Fruit fly (Drosophila melanogaster): ENCODE results near the gene SdicA.

Gene SdicA

DNA sequence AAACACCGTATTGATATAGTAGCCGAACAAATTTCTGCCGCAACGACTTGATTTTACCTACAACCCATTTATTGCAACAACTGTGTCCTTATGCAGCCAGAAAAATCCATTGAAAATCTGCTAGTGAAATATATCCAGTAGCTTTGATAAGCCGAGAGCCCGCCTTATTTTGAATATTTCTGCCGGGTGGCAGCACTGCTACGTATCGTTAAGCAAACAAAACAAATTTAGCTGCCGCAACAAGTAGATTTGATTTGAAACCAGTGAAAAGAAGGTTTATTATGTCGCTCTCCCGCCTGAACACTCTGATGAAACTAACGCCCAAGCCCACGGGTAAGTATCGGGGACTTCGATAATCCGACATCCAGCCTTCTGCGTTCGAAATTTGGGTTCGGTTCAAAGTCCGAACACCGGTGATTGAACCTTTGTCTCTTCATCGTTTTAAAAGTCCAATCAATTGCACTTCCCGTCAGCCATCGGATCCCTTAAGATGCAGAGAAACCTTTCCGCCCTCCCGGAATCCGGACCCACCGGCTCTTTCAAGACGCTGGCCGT is 35.2 kb downstream of the SdicA start, which contains the start of gene CG9577 (continued):
- peak; percentile 27 for TF ChIP-seq CG13287 (GFP tag; IDR thresholded peaks at IDR 0.05; ENCODE audit: partially characterized antibody)
- no peak for TF ChIP-seq Doc2 (GFP tag; IDR thresholded peaks at IDR 0.05)
- TF ChIP-seq jing (GFP tag; optimal IDR thresholded peaks at IDR 0.05): no peak
- no peak for TF ChIP-seq fru (optimal IDR thresholded peaks at IDR 0.05)
- TF ChIP-seq HmgZ (tag; optimal IDR thresholded peaks at IDR 0.05): no peak

- peak; percentile 36 for TF ChIP-seq gfzf (GFP tag; optimal IDR thresholded peaks at IDR 0.05)
- no peak for TF ChIP-seq CG4424 (GFP tag; optimal IDR thresholded peaks at IDR 0.05)
- TF ChIP-seq pho (GFP tag; optimal IDR thresholded peaks at IDR 0.05): peak; percentile 13
- TF ChIP-seq phol (tag; optimal IDR thresholded peaks at IDR 0.05): peak; percentile 42
- no peak for TF ChIP-seq CG17568 (GFP tag; optimal IDR thresholded peaks at IDR 0.05)
- TF ChIP-seq sc (optimal IDR thresholded peaks at IDR 0.05): no peak
- no peak for TF ChIP-seq sc (GFP tag; optimal IDR thresholded peaks at IDR 0.05)
- TF ChIP-seq HLH3B (GFP tag; IDR thresholded peaks at IDR 0.05): no peak
- no peak for TF ChIP-seq trh (GFP tag; optimal IDR thresholded peaks at IDR 0.05)
- TF ChIP-seq dpn (GFP tag; optimal IDR thresholded peaks at IDR 0.05): no peak
- peak; percentile 14 for TF ChIP-seq CG17829 (tag; optimal IDR thresholded peaks at IDR 0.05)
- no peak for TF ChIP-seq CG8944 (GFP tag; optimal IDR thresholded peaks at IDR 0.05)
- TF ChIP-seq CG16813 (GFP tag; IDR thresholded peaks at IDR 0.05; ENCODE audit: partially characterized antibody): peak; percentile 83
- TF ChIP-seq CG17186 (GFP tag; optimal IDR thresholded peaks at IDR 0.05): peak; percentile 48
- peak; percentile 53 for TF ChIP-seq sens (GFP tag)
- TF ChIP-seq Bteb2 (GFP tag; optimal IDR thresholded peaks at IDR 0.05): no peak
- TF ChIP-seq slbo (GFP tag; IDR thresholded peaks at IDR 0.05): peak; percentile 11; the same call in 1 of the 2 replicates
- peak; percentile 65 for TF ChIP-seq HLH4C (GFP tag; IDR thresholded peaks at IDR 0.05; ENCODE audit: partially characterized antibody)
- no peak for TF ChIP-seq caup (GFP tag; optimal IDR thresholded peaks at IDR 0.05; ENCODE audit: severe bottlenecking)
- peak; percentile 65 for TF ChIP-seq Sin3A (optimal IDR thresholded peaks at IDR 0.05)
- peak; percentile 64; the same call in 1 of the 2 replicates for TF ChIP-seq CG1024 (GFP tag; IDR thresholded peaks at IDR 0.05)
- TF ChIP-seq HmgD (GFP tag; optimal IDR thresholded peaks at IDR 0.05): peak; percentile 34
- TF ChIP-seq CG10267 (tag; optimal IDR thresholded peaks at IDR 0.05): peak; percentile 29
- no peak for TF ChIP-seq CG10959 (GFP tag; IDR thresholded peaks at IDR 0.05)
- TF ChIP-seq CG42726 (GFP tag; IDR thresholded peaks at IDR 0.05; ENCODE audit: partially characterized antibody): peak; percentile 85
- no peak for TF ChIP-seq pan (optimal IDR thresholded peaks at IDR 0.05)
- TF ChIP-seq pan (GFP tag; optimal IDR thresholded peaks at IDR 0.05 in 1 of 2, IDR thresholded peaks at IDR 0.05 in 1 of 2): no peak
- TF ChIP-seq H15 (GFP tag; IDR thresholded peaks at IDR 0.05): no peak
- TF ChIP-seq gce (GFP tag; IDR thresholded peaks at IDR 0.05): no peak
- no peak for TF ChIP-seq CG32772 (GFP tag; IDR thresholded peaks at IDR 0.05)
- no peak for TF ChIP-seq CG12769 (tag; optimal IDR thresholded peaks at IDR 0.05)
- no peak for TF ChIP-seq nerfin-1 (tag; optimal IDR thresholded peaks at IDR 0.05)
- peak; percentile 66 for TF ChIP-seq CG15514 (GFP tag; optimal IDR thresholded peaks at IDR 0.05)
- TF ChIP-seq hbn (GFP tag; IDR thresholded peaks at IDR 0.05; ENCODE audit: partially characterized antibody): peak; percentile 58
- TF ChIP-seq lola (GFP tag; optimal IDR thresholded peaks at IDR 0.05): no peak
- TF ChIP-seq stwl (tag; optimal IDR thresholded peaks at IDR 0.05): peak; percentile 74
- no peak for TF ChIP-seq Atf-2 (GFP tag; optimal IDR thresholded peaks at IDR 0.05)
- TF ChIP-seq CG17359 (tag; optimal IDR thresholded peaks at IDR 0.05): no peak
- peak; percentile 15 for TF ChIP-seq CG9797 (GFP tag; optimal IDR thresholded peaks at IDR 0.05)
- TF ChIP-seq Six4 (GFP tag; optimal IDR thresholded peaks at IDR 0.05): no peak
- peak; percentile 86 for TF ChIP-seq amos (GFP tag; IDR thresholded peaks at IDR 0.05; ENCODE audit: partially characterized antibody)
- no peak for TF ChIP-seq E2f1 (GFP tag; IDR thresholded peaks at IDR 0.05)
- TF ChIP-seq Dp (GFP tag; optimal IDR thresholded peaks at IDR 0.05): peak; percentile 64
These were observed 35.8 kb downstream of the SdicA start, which contains the start of gene Phf7 for dm6 chrX:20165773-20166412. TSS of gene Phf7 (minus strand) at chrX:20165830.

Measured in whole organism, embryonic.